Worm (Caenorhabditis elegans) whole organism, L3 larva: ENCODE data around the gene nlp-5.

Experiments
- aly-2 ChIP-seq: fragments of 150-350 bp; optimal IDR thresholded peaks from 2 replicates; lab custom pipeline; 2014; ENCODE audit warnings: missing biosample characterization, missing genetic modification characterization
- ceh-82 ChIP-seq: fragments of 150-350 bp; optimal IDR thresholded peaks from 2 replicates; lab custom pipeline; 2014; ENCODE audit warnings: missing biosample characterization, missing genetic modification characterization
- egl-27 ChIP-seq: sonication (generic microtip); optimal IDR thresholded peaks from 4 replicates; lab custom pipeline; 2017; ENCODE audit warnings: missing biosample characterization, missing genetic modification reagents, missing genetic modification characterization
- elt-2 ChIP-seq: sonication (generic microtip); optimal IDR thresholded peaks from 2 replicates; lab custom pipeline; 2016; ENCODE audit warnings: missing genetic modification reagents, mild to moderate bottlenecking, missing genetic modification characterization, missing compliant biosample characterization
- skn-1 ChIP-seq: fragments of 150-350 bp; optimal IDR thresholded peaks from 2 replicates; lab custom pipeline; 2014; ENCODE audit warnings: missing biosample characterization, missing genetic modification characterization
- unc-62 ChIP-seq: fragments of 150-350 bp; sonication (generic microtip); optimal IDR thresholded peaks from 4 replicates; lab custom pipeline; 2014; ENCODE audit warnings: missing biosample characterization, missing genetic modification reagents, missing genetic modification characterization

ce11 chrII:8269855-8270647, 31.8 kb downstream of the nlp-5 start, which contains the start of gene tdc-1:
- TF ChIP-seq aly-2 (tag; lab: Kevin White, UChicago), result no peak
- no peak for TF ChIP-seq skn-1
- TF ChIP-seq ceh-82 (tag; lab: Kevin White, UChicago), result no peak
- TF ChIP-seq elt-2 (tag; lab: Kevin White, UChicago), result no peak
- no peak for TF ChIP-seq egl-27 (tag; lab: Kevin White, UChicago)
- no peak for TF ChIP-seq unc-62 (GFP tag; lab: Kevin White, UChicago)
